Fruit fly (Drosophila melanogaster) whole organism, wandering third instar larva: ENCODE results near the gene Ror.

ENCODE experiments used
- CG32264 ChIP-seq: fragments of 200-800 bp; sonication (Bioruptor generic); optimal IDR thresholded peaks from 2 replicates; lab custom pipeline; 2016; ENCODE audit warnings: missing biosample characterization, missing genetic modification characterization
- CG9705 ChIP-seq: fragments of 200-800 bp; sonication (Bioruptor generic); optimal IDR thresholded peaks from 2 replicates; lab custom pipeline; 2018; ENCODE audit warnings: missing biosample characterization, mild to moderate bottlenecking, missing genetic modification characterization
- CrebA ChIP-seq: fragments of 200-800 bp; sonication (Bioruptor generic); optimal IDR thresholded peaks from 2 replicates; lab custom pipeline; 2016; ENCODE audit warnings: missing biosample characterization, mild to moderate bottlenecking, missing genetic modification characterization, borderline replicate concordance
- Dif ChIP-seq: fragments of 200-275, 200-300 bp; sonication (Bioruptor generic); optimal IDR thresholded peaks from 2 replicates; lab custom pipeline; 2018; ENCODE audit warnings: missing biosample characterization, missing genetic modification characterization; ENCODE audit not compliant: partially characterized antibody
- GATAd ChIP-seq: sonication (Bioruptor generic); optimal IDR thresholded peaks from 2 replicates; lab custom pipeline; 2016; ENCODE audit warnings: missing biosample characterization, missing genetic modification characterization
- HLH106 ChIP-seq: fragments of 200-800 bp; optimal IDR thresholded peaks from 3 replicates; lab custom pipeline; 2019; ENCODE audit warnings: missing biosample characterization, mild to moderate bottlenecking, missing genetic modification characterization, moderate library complexity
- Hnf4 ChIP-seq: fragments of 200-800 bp; sonication (Bioruptor generic); optimal IDR thresholded peaks from 2 replicates; lab custom pipeline; 2016; ENCODE audit warnings: missing biosample characterization, mild to moderate bottlenecking, missing genetic modification characterization
- Hr78 ChIP-seq: fragments of >200 bp; optimal IDR thresholded peaks from 2 replicates; lab custom pipeline; 2017; ENCODE audit warnings: missing biosample characterization, missing genetic modification characterization
- Hr83 ChIP-seq: fragments of 200-300 bp; sonication (Bioruptor generic); optimal IDR thresholded peaks from 2 replicates; lab custom pipeline; 2016; ENCODE audit warnings: missing biosample characterization, mild to moderate bottlenecking, missing genetic modification characterization, moderate library complexity; ENCODE audit not compliant: poor library complexity, severe bottlenecking
- Jra ChIP-seq: sonication (Bioruptor generic); optimal IDR thresholded peaks from 2 replicates; lab custom pipeline; 2016; ENCODE audit warnings: missing biosample characterization, missing genetic modification characterization
- Myc ChIP-seq: fragments of >200 bp; optimal IDR thresholded peaks from 2 replicates; lab custom pipeline; 2017
- N ChIP-seq: fragments of >200 bp; optimal IDR thresholded peaks from 2 replicates; lab custom pipeline; 2018; ENCODE audit warnings: missing biosample characterization, missing external identifiers, missing genetic modification characterization
- OdsH ChIP-seq: fragments of 200-800 bp; sonication (Bioruptor generic); optimal IDR thresholded peaks from 2 replicates; lab custom pipeline; 2016; ENCODE audit warnings: missing biosample characterization, mild to moderate bottlenecking, missing genetic modification characterization
- Rel ChIP-seq, 2 experiments: fragments of 200-800 bp; sonication (Bioruptor generic) in 1 of 2; optimal IDR thresholded peaks; 2 replicates in 1 of 2; 3 replicates in 1 of 2; lab custom pipeline; 2016 to 2019; ENCODE audit warnings: mild to moderate bottlenecking in 2 of 2, missing biosample characterization in 2 of 2, missing genetic modification characterization in 2 of 2, moderate library complexity in 1 of 2
- Vsx2 ChIP-seq: fragments of 200-300, 225-300 bp; sonication (Bioruptor generic); optimal IDR thresholded peaks from 2 replicates; lab custom pipeline; 2018; ENCODE audit warnings: missing biosample characterization, missing genetic modification characterization; ENCODE audit not compliant: partially characterized antibody
- brk ChIP-seq: fragments of 200-800 bp; sonication (Bioruptor generic); optimal IDR thresholded peaks from 2 replicates; lab custom pipeline; 2016; ENCODE audit warnings: missing biosample characterization, mild to moderate bottlenecking, missing genetic modification characterization
- dl ChIP-seq, 2 experiments: fragments of 175-275, 200-275 bp in 1 of 2; fragments of 200-275 bp in 1 of 2; sonication (Bioruptor generic); optimal IDR thresholded peaks; lab custom pipeline; 2018; ENCODE audit warnings: mild to moderate bottlenecking in 2 of 2, missing biosample characterization in 2 of 2, missing genetic modification characterization in 2 of 2, moderate library complexity in 2 of 2; ENCODE audit not compliant: partially characterized antibody in 2 of 2, insufficient read depth in 1 of 2
- dmrt93B ChIP-seq: fragments of 200-800 bp; sonication (Bioruptor generic); optimal IDR thresholded peaks from 2 replicates; lab custom pipeline; 2018; ENCODE audit warnings: missing biosample characterization, mild to moderate bottlenecking, missing genetic modification characterization
- dsf ChIP-seq: sonication (Bioruptor generic); optimal IDR thresholded peaks from 2 replicates; lab custom pipeline; 2016; ENCODE audit warnings: missing biosample characterization, missing genetic modification characterization, borderline replicate concordance
- ey ChIP-seq: fragments of 200-800 bp; sonication (Bioruptor generic); optimal IDR thresholded peaks from 2 replicates; lab custom pipeline; 2016; ENCODE audit warnings: missing biosample characterization, missing genetic modification characterization
- foxo ChIP-seq, 2 experiments: fragments of 200-800 bp; sonication (Bioruptor generic); optimal IDR thresholded peaks; 2 replicates in 1 of 2; 3 replicates in 1 of 2; lab custom pipeline; 2016 to 2017; ENCODE audit warnings: missing biosample characterization in 2 of 2, missing genetic modification characterization in 2 of 2
- h ChIP-seq: fragments of 200-800 bp; sonication (Bioruptor generic); optimal IDR thresholded peaks from 3 replicates; lab custom pipeline; 2016; ENCODE audit warnings: missing biosample characterization, mild to moderate bottlenecking, missing genetic modification characterization
- jim ChIP-seq: fragments of 175-275, 200-325 bp; sonication (Bioruptor generic); optimal IDR thresholded peaks from 2 replicates; lab custom pipeline; 2016; ENCODE audit warnings: missing biosample characterization, mild to moderate bottlenecking, missing genetic modification characterization
- lola ChIP-seq: fragments of >200 bp; optimal IDR thresholded peaks from 2 replicates; lab custom pipeline; 2017; ENCODE audit warnings: missing biosample characterization, missing genetic modification characterization
- pan ChIP-seq: fragments of >200 bp; optimal IDR thresholded peaks from 2 replicates; lab custom pipeline; 2017
- psq ChIP-seq: fragments of 200-800 bp; sonication (Bioruptor generic); optimal IDR thresholded peaks from 3 replicates; lab custom pipeline; 2017; ENCODE audit warnings: missing biosample characterization, mild to moderate bottlenecking, missing genetic modification characterization, moderate library complexity
- rgr ChIP-seq: fragments of 200-800 bp; sonication (Bioruptor generic); optimal IDR thresholded peaks from 3 replicates; lab custom pipeline; 2016; ENCODE audit warnings: missing biosample characterization, mild to moderate bottlenecking, missing genetic modification characterization
- sage ChIP-seq: fragments of 200-800 bp; sonication (Bioruptor generic); optimal IDR thresholded peaks from 2 replicates; lab custom pipeline; 2016; ENCODE audit warnings: missing biosample characterization, mild to moderate bottlenecking, missing genetic modification characterization
- sv ChIP-seq: fragments of 200-800 bp; sonication (Bioruptor generic); optimal IDR thresholded peaks from 3 replicates; lab custom pipeline; 2016; ENCODE audit warnings: missing biosample characterization, missing genetic modification characterization
- tai ChIP-seq: sonication (Bioruptor generic); optimal IDR thresholded peaks from 2 replicates; lab custom pipeline; 2016; ENCODE audit warnings: missing biosample characterization, missing genetic modification characterization
- usp ChIP-seq: fragments of >200 bp; optimal IDR thresholded peaks from 2 replicates; lab custom pipeline; 2017; ENCODE audit warnings: missing biosample characterization, missing genetic modification characterization
- woc ChIP-seq: sonication (Bioruptor generic); optimal IDR thresholded peaks from 2 replicates; lab custom pipeline; 2016; ENCODE audit warnings: missing biosample characterization, mild to moderate bottlenecking, missing genetic modification characterization

Ror gene

dm6 chr2L:10292066-10292560 is 40.5 kb downstream of the Ror start, which contains the start of gene Ufd4:
Gene Ufd4 (minus strand): TSS chr2L:10292365.
- TF ChIP-seq sv (GFP tag; lab: Kevin White, UChicago) (peak; percentile 44), Vsx2 (GFP tag; lab: Kevin White, UChicago) (no peak), OdsH (GFP tag; lab: Kevin White, UChicago) (peak; percentile 37), CG9705 (GFP tag; lab: Kevin White, UChicago) (peak; percentile 32), dsf (GFP tag; lab: Kevin White, UChicago) (no peak), CG32264 (GFP tag; lab: Kevin White, UChicago) (peak; percentile 36), Hr83 (GFP tag; lab: Kevin White, UChicago) (peak; percentile 70), pan (lab: Kevin White, UChicago) (no peak), Myc (lab: Kevin White, UChicago) (no peak), Rel (GFP tag; optimal IDR thresholded peaks at IDR 0.05; lab: Kevin White, UChicago) (no peak), Rel (tag; optimal IDR thresholded peaks at IDR 0.05; lab: Kevin White, UChicago) (no peak)

DNA sequence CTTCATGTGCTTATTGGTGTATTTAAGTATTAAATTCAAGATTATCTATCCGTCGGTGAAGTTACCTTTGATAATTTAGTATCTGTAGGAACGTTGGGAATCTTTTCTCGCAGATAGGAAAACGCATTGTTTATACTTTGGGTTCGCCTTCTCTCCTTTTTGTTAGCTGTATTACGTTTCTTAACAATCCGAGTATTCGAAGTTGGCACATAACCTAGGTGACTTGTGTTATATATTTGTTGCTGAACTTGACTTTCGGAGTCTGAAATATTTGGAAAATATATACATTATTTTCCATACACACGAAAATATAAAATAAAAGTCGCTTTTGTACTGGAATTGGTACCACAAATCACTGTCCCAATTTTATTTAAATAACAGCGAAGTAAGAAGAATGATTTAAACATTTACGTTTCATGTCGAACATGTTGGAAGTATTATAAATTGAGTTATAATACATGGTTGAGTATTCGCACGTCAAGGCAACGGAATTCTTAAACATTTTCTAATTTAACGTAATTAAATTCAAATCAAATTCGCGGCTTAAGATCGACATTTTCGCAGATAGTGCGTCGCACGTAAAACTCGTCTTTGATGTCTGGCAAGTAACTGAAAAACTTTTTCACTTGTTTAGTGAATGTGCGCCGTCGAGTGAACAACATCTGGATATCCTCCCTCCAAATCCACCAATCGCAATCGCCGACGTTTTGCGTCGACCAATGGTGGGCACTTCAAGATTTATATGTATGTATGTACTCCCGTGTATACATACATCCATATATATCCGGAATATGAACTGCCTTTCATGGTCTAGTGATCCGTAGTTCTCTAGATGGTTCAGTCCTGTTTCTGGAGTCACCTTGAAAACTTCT is 43.4 kb downstream of the Ror start, which contains the start of gene Hand:
Gene Hand (minus strand): TSS at position 588 of the 872 bp plus-strand sequence.
- TF ChIP-seq dl (GFP tag; optimal IDR thresholded peaks at IDR 0.05; lab: Kevin White, UChicago; ENCODE audit: insufficient read depth in 1 of 2, partially characterized antibody in 2 of 2) (no peak), Hnf4 (no peak), foxo (GFP tag; optimal IDR thresholded peaks at IDR 0.05; lab: Kevin White, UChicago) (no peak), Jra (GFP tag; lab: Kevin White, UChicago) (no peak), lola (no peak), CrebA (GFP tag; lab: Kevin White, UChicago) (no peak), h (no peak), GATAd (GFP tag; lab: Kevin White, UChicago) (no peak), sage (GFP tag; lab: Kevin White, UChicago) (no peak), jim (GFP tag; lab: Kevin White, UChicago) (no peak), dmrt93B (GFP tag; lab: Kevin White, UChicago) (no peak)

dm6 chr2L:10298306-10298705 is 46.7 kb downstream of the Ror start:
- TF ChIP-seq HLH106 (no peak), N (GFP tag; lab: Kevin White, UChicago) (peak; percentile 33), OdsH (GFP tag; lab: Kevin White, UChicago) (no peak), dsf (GFP tag; lab: Kevin White, UChicago) (no peak), Dif (peak; percentile 72)

DNA sequence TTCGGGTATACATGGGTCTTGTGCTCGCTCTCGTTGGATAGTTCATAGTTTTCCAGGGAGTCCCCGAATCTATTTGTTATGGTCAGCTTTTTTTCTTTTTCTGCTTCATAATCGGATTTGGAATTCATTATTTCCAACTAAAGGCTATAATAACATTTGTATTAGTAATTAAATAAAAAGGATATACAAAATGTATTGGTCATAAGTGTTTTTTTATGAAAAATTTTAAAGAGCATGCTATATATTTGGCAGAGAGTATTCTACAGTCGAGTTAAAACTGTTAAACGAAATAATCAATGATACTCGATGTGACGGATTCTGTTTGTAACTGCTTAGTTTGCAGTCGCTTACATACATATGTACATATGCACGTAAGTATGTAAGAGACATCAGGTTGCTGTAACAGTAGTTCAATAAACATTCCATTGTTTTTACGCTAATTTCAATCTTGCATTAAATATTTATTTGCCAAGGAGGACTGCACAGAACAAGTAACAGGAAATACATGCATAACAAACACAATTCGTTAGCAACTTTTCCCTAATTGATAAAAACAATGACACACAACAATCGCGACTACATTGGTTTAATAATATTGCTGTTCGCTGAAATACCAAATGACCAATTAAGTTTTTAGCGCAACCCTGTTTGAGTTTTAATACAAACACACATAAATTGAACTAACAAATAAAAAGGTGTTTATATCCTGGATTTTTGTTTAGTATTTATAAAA is 47.6 kb downstream of the Ror start:
- no peak for TF ChIP-seq Dif
- TF ChIP-seq sage (GFP tag; lab: Kevin White, UChicago), result peak; percentile 37

dm6 chr2L:10299810-10300147 is 48.1 kb downstream of the Ror start, which contains the start of gene CYLD:
Gene CYLD (minus strand): TSS chr2L:10299847.
- TF ChIP-seq rgr (GFP tag; lab: Kevin White, UChicago) (peak; percentile 64), Myc (lab: Kevin White, UChicago) (no peak), usp (GFP tag; lab: Kevin White, UChicago) (no peak), HLH106 (peak; percentile 60), Jra (GFP tag; lab: Kevin White, UChicago) (peak; percentile 56), psq (GFP tag; lab: Kevin White, UChicago) (peak; percentile 25), dmrt93B (GFP tag; lab: Kevin White, UChicago) (no peak), foxo (GFP tag; optimal IDR thresholded peaks at IDR 0.05; lab: Kevin White, UChicago) (peak in 1 of 2 experiments; percentile 62), Hr83 (GFP tag; lab: Kevin White, UChicago) (no peak), CG9705 (GFP tag; lab: Kevin White, UChicago) (peak; percentile 34), brk (GFP tag; lab: Kevin White, UChicago) (peak; percentile 68), sage (GFP tag; lab: Kevin White, UChicago) (peak; percentile 7), Vsx2 (GFP tag; lab: Kevin White, UChicago) (no peak), woc (peak; percentile 4), Hnf4 (peak; percentile 70), ey (peak; percentile 14), N (GFP tag; lab: Kevin White, UChicago) (no peak), OdsH (GFP tag; lab: Kevin White, UChicago) (peak; percentile 50), Hr78 (GFP tag; lab: Kevin White, UChicago) (no peak), tai (GFP tag; lab: Kevin White, UChicago) (no peak)
- TF ChIP-seq, all 38 proteins: peak for 12
